Worm (Caenorhabditis elegans) whole organism, L1 larva: ENCODE measurements around the gene T10H9.8.

ENCODE experiments used
- C34B4.2 ChIP-seq: sonication (generic microtip); optimal IDR thresholded peaks from 2 replicates; lab custom pipeline; 2017; ENCODE audit warnings: mild to moderate bottlenecking, missing genetic modification characterization, missing compliant biosample characterization
- dpl-1 ChIP-seq, 3 experiments: fragments of 150-350 bp in 2 of 3; sonication (generic microtip) in 1 of 3; optimal IDR thresholded peaks; 2 replicates each; lab custom pipeline; 2014 to 2017; ENCODE audit warnings: missing biosample characterization in 3 of 3, missing genetic modification characterization in 3 of 3, missing genetic modification reagents in 3 of 3
- lin-15B ChIP-seq: fragments of 150-350 bp; sonication (generic microtip); optimal IDR thresholded peaks from 3 replicates; lab custom pipeline; 2014; ENCODE audit warnings: missing biosample characterization, missing genetic modification characterization
- lsy-2 ChIP-seq, 2 experiments: fragments of 150-350 bp; optimal IDR thresholded peaks; 2 replicates each; lab custom pipeline; 2014; ENCODE audit warnings: missing biosample characterization in 2 of 2, missing genetic modification characterization in 2 of 2
- mep-1 ChIP-seq: fragments of 150-350 bp; optimal IDR thresholded peaks from 2 replicates; lab custom pipeline; 2014; ENCODE audit warnings: missing biosample characterization, missing genetic modification characterization
- nhr-28 ChIP-seq: fragments of 150-350 bp; optimal IDR thresholded peaks from 2 replicates; lab custom pipeline; 2014; ENCODE audit warnings: missing biosample characterization, missing genetic modification characterization
- nhr-84 ChIP-seq: sonication (generic microtip); optimal IDR thresholded peaks from 2 replicates; lab custom pipeline; 2017; ENCODE audit warnings: missing biosample characterization, missing genetic modification characterization
- nhr-90 ChIP-seq: sonication (generic microtip); optimal IDR thresholded peaks from 2 replicates; lab custom pipeline; 2016; ENCODE audit warnings: mild to moderate bottlenecking, missing genetic modification characterization, missing compliant biosample characterization; ENCODE audit not compliant: poor library complexity
- unc-30 ChIP-seq: sonication (generic microtip); optimal IDR thresholded peaks from 2 replicates; lab custom pipeline; 2017; ENCODE audit warnings: missing biosample characterization, missing genetic modification characterization
- ztf-11 ChIP-seq, 2 experiments: sonication (generic microtip); optimal IDR thresholded peaks; 2 replicates each; lab custom pipeline; 2016 to 2017; ENCODE audit warnings: missing genetic modification characterization in 2 of 2, missing biosample characterization in 1 of 2, missing compliant biosample characterization in 1 of 2

DNA sequence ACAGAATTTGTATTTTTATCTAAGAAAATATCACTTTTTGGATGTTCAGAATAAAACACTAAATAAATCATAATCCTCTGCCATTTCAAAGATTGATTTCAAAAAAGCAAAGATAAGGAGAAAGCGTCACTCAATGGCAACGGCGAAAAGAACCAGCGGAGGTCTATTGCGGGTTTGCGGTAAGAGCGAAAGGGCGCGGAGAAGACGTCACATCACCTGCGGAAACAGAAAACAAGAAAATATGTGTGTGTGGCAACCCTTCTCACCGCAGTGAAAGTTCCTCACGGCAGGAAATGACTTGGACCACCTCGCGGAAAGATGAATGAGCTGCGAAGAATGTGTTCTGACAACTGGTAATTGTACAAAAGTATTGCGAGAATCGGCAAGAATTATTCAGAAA lies 47.7 kb downstream of the T10H9.8 start:
- TF ChIP-seq lin-15B (tag; lab: Kevin White, UChicago) (no peak), nhr-90 (tag; lab: Kevin White, UChicago) (no peak), ztf-11 (tag; optimal IDR thresholded peaks at IDR 0.05; lab: Kevin White, UChicago) (no peak), nhr-28 (tag; lab: Kevin White, UChicago) (no peak), nhr-84 (no peak), C34B4.2 (tag; lab: Kevin White, UChicago) (no peak), mep-1 (tag; lab: Kevin White, UChicago) (no peak), unc-30 (tag; lab: Kevin White, UChicago) (no peak), dpl-1 (GFP tag; optimal IDR thresholded peaks at IDR 0.05; lab: Kevin White, UChicago) (no peak), lsy-2 (tag; optimal IDR thresholded peaks at IDR 0.05; lab: Kevin White, UChicago) (no peak)
